Worm (Caenorhabditis elegans): Measurements from ENCODE around the gene F55G11.7.

The F55G11.7 gene

ce11 chrIV:12977650-12978049 lies 17.4 kb downstream of the F55G11.7 start:
- TF ChIP-seq ceh-2 (tag; optimal IDR thresholded peaks at IDR 0.05) (no peak), lin-11 (tag; optimal IDR thresholded peaks at IDR 0.05) (no peak), fkh-6 (tag; optimal IDR thresholded peaks at IDR 0.05) (no peak), odd-2 (tag; optimal IDR thresholded peaks at IDR 0.05) (no peak)

- TF ChIP-seq ceh-9 (tag; optimal IDR thresholded peaks at IDR 0.05) = no peak
- peak; percentile 61 for TF ChIP-seq elt-2 (tag; optimal IDR thresholded peaks at IDR 0.05)
These were observed 18.2 kb downstream of the F55G11.7 start, which contains the start of gene K10D11.2 for ce11 chrIV:12978307-12979036. Gene K10D11.2 (plus strand): TSS chrIV:12978986.

DNA sequence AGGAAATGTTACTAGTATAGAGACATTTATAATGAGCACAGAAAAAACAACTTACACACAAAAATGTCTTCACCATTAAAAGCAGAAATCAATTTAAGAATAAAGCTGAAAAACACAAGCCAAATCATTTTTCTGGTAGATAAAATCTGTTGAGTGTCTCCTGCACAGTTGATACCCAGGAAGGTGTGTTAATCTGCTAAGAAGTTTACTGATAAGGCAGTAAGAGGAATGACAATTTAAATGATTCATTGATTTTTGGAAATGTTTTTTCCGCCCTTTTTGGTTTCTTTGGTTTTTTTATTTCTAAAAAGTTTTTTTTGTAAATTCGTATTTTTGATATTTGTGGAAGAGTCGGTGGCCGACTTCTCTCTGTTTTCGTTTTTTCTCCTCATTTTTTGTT lies 25.7 kb downstream of the F55G11.7 start, which contains the start of gene K10D11.3:
K10D11.3 (minus strand) TSS at position 174 of the 400 bp plus-strand sequence.
- TF ChIP-seq elt-2 (tag; optimal IDR thresholded peaks at IDR 0.05) (peak; percentile 7), sdc-2 (tag; optimal IDR thresholded peaks at IDR 0.05) (no peak)

DNA sequence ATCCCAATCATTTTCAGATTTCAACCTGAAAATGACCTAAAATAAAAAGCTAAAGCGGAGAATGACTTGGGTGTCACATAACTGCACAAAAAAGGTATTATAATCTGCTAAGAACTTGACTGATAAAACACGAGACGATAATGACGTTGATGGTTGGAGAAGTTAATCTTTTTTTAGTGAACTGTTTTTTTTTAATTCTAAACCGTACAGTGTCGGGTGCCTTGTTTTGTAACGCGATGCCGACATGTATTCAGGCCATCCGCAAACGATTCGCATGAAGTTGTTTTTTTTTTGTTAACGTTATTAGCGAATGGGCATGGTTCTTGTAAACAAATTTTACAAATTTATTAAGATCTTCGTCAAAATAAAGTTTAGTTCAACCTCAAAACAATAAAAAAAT lies 29.1 kb downstream of the F55G11.7 start, which contains the start of gene K10D11.6:
K10D11.6 (minus strand) TSS at position 101 of the 400 bp plus-strand sequence.
- no peak for TF ChIP-seq zip-5 (tag; optimal IDR thresholded peaks at IDR 0.05)

DNA sequence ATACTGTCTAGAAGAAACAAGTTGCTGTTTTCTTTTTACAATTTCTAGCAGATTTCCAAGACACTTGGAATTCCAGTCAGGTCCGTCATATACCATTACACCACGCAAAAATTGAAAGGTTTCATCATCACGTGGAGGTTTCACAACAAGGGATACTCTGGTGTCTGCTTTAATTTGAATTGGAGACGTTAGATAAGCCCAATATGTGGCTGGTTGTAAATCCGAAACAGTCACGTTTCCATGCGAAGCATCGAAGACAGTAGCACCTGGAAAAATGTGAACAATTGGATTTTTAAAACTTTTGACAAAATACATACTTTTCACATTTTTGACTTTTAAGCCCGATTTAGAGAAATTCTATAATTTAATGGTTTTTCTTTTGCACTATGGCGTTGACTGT lies 30.4 kb downstream of the F55G11.7 start:
- TF ChIP-seq che-1 (tag; optimal IDR thresholded peaks at IDR 0.05) (no peak), ztf-16 (tag; optimal IDR thresholded peaks at IDR 0.05) (no peak), fax-1 (tag; optimal IDR thresholded peaks at IDR 0.05) (no peak), K09A11.1 (tag; optimal IDR thresholded peaks at IDR 0.05; ENCODE audit: insufficient read depth) (no peak), pros-1 (tag; optimal IDR thresholded peaks at IDR 0.05) (no peak), F13H6.1 (tag; optimal IDR thresholded peaks at IDR 0.05) (no peak), ceh-34 (tag; optimal IDR thresholded peaks at IDR 0.05) (no peak), eyg-1 (tag; optimal IDR thresholded peaks at IDR 0.05) (no peak), tbx-2 (tag; optimal IDR thresholded peaks at IDR 0.05) (no peak), ceh-14 (tag; optimal IDR thresholded peaks at IDR 0.05) (no peak)

DNA sequence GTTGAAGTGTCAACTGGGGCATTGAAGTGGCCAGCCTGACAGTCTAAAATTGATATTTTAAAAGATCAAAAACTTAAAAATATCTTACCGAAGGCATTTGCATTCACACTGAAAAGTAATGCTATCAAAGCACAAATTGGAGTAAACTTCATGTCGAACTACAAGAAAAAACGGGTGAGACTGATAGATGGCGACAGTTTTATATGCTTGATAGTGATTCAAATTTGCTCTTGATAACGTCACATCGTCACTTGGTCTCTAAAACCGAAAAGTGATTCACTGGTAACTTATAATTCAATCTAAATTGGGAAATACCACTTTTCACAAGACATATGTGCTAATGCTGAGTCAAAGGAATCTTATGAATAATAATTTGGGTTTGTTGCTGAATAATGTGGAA lies 31.4 kb downstream of the F55G11.7 start, which contains the start of gene K10D11.5:
K10D11.5 (minus strand) TSS at position 215 of the 400 bp plus-strand sequence.
- TF ChIP-seq ceh-45 (GFP tag; IDR thresholded peaks at IDR 0.05) (no peak), eyg-1 (tag; optimal IDR thresholded peaks at IDR 0.05) (no peak), pha-4 (tag; optimal IDR thresholded peaks at IDR 0.05) (no peak), rnt-1 (tag; optimal IDR thresholded peaks at IDR 0.05) (no peak), hlh-13 (GFP tag; optimal IDR thresholded peaks at IDR 0.05) (no peak), madf-2 (tag; optimal IDR thresholded peaks at IDR 0.05) (no peak), che-1 (tag; optimal IDR thresholded peaks at IDR 0.05) (no peak), ceh-34 (tag; optimal IDR thresholded peaks at IDR 0.05) (no peak)

- no peak for TF ChIP-seq fax-1 (tag; optimal IDR thresholded peaks at IDR 0.05)
- TF ChIP-seq mec-3 (tag; optimal IDR thresholded peaks at IDR 0.05; ENCODE audit: borderline replicate concordance) = no peak
- no peak for TF ChIP-seq ceh-31 (tag; optimal IDR thresholded peaks at IDR 0.05)
- no peak for TF ChIP-seq fkh-6 (tag; optimal IDR thresholded peaks at IDR 0.05)
- TF ChIP-seq F13H6.1 (tag; optimal IDR thresholded peaks at IDR 0.05) = no peak
- TF ChIP-seq ceh-9 (tag; optimal IDR thresholded peaks at IDR 0.05) = no peak
- TF ChIP-seq lim-6 (tag; optimal IDR thresholded peaks at IDR 0.05) = no peak
These were observed 34.1 kb downstream of the F55G11.7 start, which contains the start of gene K10D11.4 for ce11 chrIV:12994376-12994775. Gene K10D11.4 (minus strand): TSS chrIV:12994476.

- TF ChIP-seq sdc-2 (tag; optimal IDR thresholded peaks at IDR 0.05) (no peak), pqm-1 (tag; optimal IDR thresholded peaks at IDR 0.05) (no peak), ceh-31 (tag; optimal IDR thresholded peaks at IDR 0.05) (no peak), pha-4 (tag; optimal IDR thresholded peaks at IDR 0.05) (no peak), syd-9 (tag; optimal IDR thresholded peaks at IDR 0.05) (no peak), elt-2 (tag; optimal IDR thresholded peaks at IDR 0.05) (no peak), ztf-16 (tag; optimal IDR thresholded peaks at IDR 0.05) (no peak), nhr-232 (tag; optimal IDR thresholded peaks at IDR 0.05) (no peak), unc-86 (tag; optimal IDR thresholded peaks at IDR 0.05) (no peak), ceh-34 (tag; optimal IDR thresholded peaks at IDR 0.05) (no peak), fkh-6 (tag; optimal IDR thresholded peaks at IDR 0.05) (no peak), ets-4 (tag; optimal IDR thresholded peaks at IDR 0.05) (no peak), npax-4 (tag; optimal IDR thresholded peaks at IDR 0.05) (no peak), nhr-11 (tag; optimal IDR thresholded peaks at IDR 0.05) (no peak), unc-3 (GFP tag; conservative IDR thresholded peaks at IDR 0.05) (no peak), unc-3 (tag; optimal IDR thresholded peaks at IDR 0.05) (no peak)
These were observed 35.6 kb downstream of the F55G11.7 start, which contains the start of gene K10D11.7 for ce11 chrIV:12995886-12996285. Gene K10D11.7 (minus strand): TSS chrIV:12995986.

Data from whole organism, late embryonic.